Worm (Caenorhabditis elegans) whole organism, L2 larva: ENCODE results near the gene nhr-193.

Experiments
- ama-1 ChIP-seq: fragments of 150-350 bp; optimal IDR thresholded peaks from 2 replicates; lab custom pipeline; 2018; ENCODE audit warnings: inconsistent platforms
- nhr-11 ChIP-seq: fragments of 150-350 bp; optimal IDR thresholded peaks from 2 replicates; lab custom pipeline; 2014; ENCODE audit warnings: missing biosample characterization, missing genetic modification characterization
- skn-1 ChIP-seq: sonication (generic microtip); optimal IDR thresholded peaks from 2 replicates; lab custom pipeline; 2017; ENCODE audit warnings: missing biosample characterization, missing genetic modification characterization
- sma-9 ChIP-seq, 2 experiments: fragments of 150-350 bp in 1 of 2; sonication (generic microtip) in 1 of 2; optimal IDR thresholded peaks; 2 replicates each; lab custom pipeline; 2014 to 2016; ENCODE audit warnings: missing genetic modification characterization in 2 of 2, mild to moderate bottlenecking in 1 of 2, missing biosample characterization in 1 of 2, missing compliant biosample characterization in 1 of 2, missing genetic modification reagents in 1 of 2, moderate library complexity in 1 of 2
- snpc-4 ChIP-seq: fragments of 150-350 bp; optimal IDR thresholded peaks from 2 replicates; lab custom pipeline; 2014; ENCODE audit warnings: missing biosample characterization, missing genetic modification characterization
- unc-62 ChIP-seq: fragments of 150-350 bp; optimal IDR thresholded peaks from 2 replicates; lab custom pipeline; 2014; ENCODE audit warnings: missing biosample characterization, missing genetic modification reagents, missing genetic modification characterization
- ztf-11 ChIP-seq: sonication (generic microtip); optimal IDR thresholded peaks from 2 replicates; lab custom pipeline; 2017; ENCODE audit warnings: missing biosample characterization, missing genetic modification characterization

DNA sequence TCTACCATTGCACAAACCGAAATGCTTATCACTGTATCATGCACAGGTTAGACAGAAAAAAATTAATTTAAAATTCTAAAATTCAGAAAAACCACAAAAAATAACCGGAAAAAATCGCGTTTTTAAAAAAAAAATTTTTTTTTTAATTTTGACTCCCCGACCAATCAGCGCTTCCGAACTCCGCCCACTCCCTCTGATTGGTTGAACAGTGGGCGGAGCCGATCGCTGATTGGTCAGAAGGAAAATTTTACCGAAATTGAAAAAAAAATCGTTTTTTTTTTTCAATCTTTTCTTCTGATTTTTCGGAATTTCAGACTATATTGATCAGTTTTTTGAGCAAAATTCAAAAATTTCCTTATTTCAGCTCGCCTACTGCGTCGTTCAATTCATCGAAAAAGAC, 19.2 kb downstream of the nhr-193 start:
- no peak for TF ChIP-seq unc-62 (GFP tag; lab: Kevin White, UChicago)
- TF ChIP-seq sma-9 (GFP tag; optimal IDR thresholded peaks at IDR 0.05; lab: Kevin White, UChicago) = no peak
- no peak for TF ChIP-seq sma-9 (tag; optimal IDR thresholded peaks at IDR 0.05; lab: Kevin White, UChicago)
- TF ChIP-seq snpc-4 (tag; lab: Kevin White, UChicago) = no peak
- no peak for TF ChIP-seq ama-1
- no peak for TF ChIP-seq skn-1 (tag; lab: Kevin White, UChicago)
- no peak for TF ChIP-seq ztf-11 (tag; lab: Kevin White, UChicago)
- no peak for TF ChIP-seq nhr-11
